Worm (Caenorhabditis elegans): ENCODE results near the gene C02F5.3.

C02F5.3 gene

ce11 chrIII:8242809-8243208 lies 2.9 kb upstream of the C02F5.3 start, which contains the start of gene C02F5.12:
TSS of gene C02F5.12 (minus strand) at chrIII:8243029.
- TF ChIP-seq ces-1 (GFP tag; optimal IDR thresholded peaks at IDR 0.05) (no peak), nhr-2 (tag; optimal IDR thresholded peaks at IDR 0.05) (no peak), mep-1 (tag; optimal IDR thresholded peaks at IDR 0.05) (peak; percentile 6), blmp-1 (tag; optimal IDR thresholded peaks at IDR 0.05) (no peak), lin-32 (GFP tag; optimal IDR thresholded peaks at IDR 0.05) (no peak), lsy-2 (tag; optimal IDR thresholded peaks at IDR 0.05) (peak; percentile 3), nhr-12 (tag; optimal IDR thresholded peaks at IDR 0.05) (peak; percentile 95), ceh-83 (GFP tag; optimal IDR thresholded peaks at IDR 0.05) (no peak), lin-13 (tag; optimal IDR thresholded peaks at IDR 0.05) (no peak), nhr-28 (tag; optimal IDR thresholded peaks at IDR 0.05) (peak; percentile 19), ham-2 (GFP tag; optimal IDR thresholded peaks at IDR 0.05) (no peak), snpc-4 (tag; optimal IDR thresholded peaks at IDR 0.05) (no peak), pha-4 (tag; optimal IDR thresholded peaks at IDR 0.05) (no peak), sem-2 (GFP tag; optimal IDR thresholded peaks at IDR 0.05) (no peak), mls-2 (tag; optimal IDR thresholded peaks at IDR 0.05) (no peak), nhr-237 (tag; optimal IDR thresholded peaks at IDR 0.05) (no peak), unc-120 (tag; optimal IDR thresholded peaks at IDR 0.05; ENCODE audit: poor library complexity, severe bottlenecking) (no peak)

DNA sequence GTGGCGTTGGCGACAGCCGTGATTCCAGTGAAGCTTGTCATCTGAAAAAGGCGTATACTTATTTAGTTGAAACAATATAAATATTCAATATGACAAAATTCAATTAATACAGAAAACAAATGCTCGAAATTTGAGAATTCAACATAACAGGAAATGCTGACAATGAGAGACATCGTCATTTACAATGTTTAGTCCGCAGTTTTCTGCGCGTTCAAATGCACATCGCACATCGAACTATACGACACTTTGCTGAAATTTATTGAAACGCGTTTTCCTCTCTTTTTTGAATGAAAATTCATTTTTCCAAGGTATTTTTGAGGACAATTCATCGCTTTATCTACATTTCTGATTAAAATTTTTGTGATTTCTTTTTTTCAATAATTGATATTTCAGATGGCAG lies 1.6 kb upstream of the C02F5.3 start, which contains the start of the genes pbs-6 and cids-1:
Gene pbs-6, minus strand, starts transcription at position 41 of the 400 bp plus-strand sequence.
Gene cids-1, plus strand, starts transcription at position 394 of the 400 bp plus-strand sequence.
- TF ChIP-seq unc-62 (GFP tag; optimal IDR thresholded peaks at IDR 0.05) (no peak), hlh-1 (tag; optimal IDR thresholded peaks at IDR 0.05) (peak; percentile 6), lsy-2 (tag; optimal IDR thresholded peaks at IDR 0.05) (peak; percentile 6), flh-1 (GFP tag; optimal IDR thresholded peaks at IDR 0.05) (no peak)

DNA sequence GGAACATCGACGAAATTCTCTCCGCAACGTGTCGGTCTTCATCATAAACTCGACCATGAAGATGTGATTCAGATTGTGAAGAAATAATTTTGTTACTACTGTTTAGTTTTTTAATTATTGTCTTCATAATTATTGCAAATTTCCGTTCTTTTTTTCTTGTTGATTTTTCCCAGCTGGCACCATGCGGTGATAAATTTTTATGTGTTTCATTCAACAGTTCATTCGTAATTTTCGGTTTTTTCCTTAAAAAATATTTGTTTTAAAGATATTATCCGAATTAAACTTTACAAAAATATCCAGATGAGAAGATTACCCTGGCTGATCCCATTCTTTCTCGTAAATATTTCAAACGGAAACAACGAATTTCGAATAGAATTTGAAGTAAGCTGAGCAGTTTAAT lies 1.4 kb downstream of the C02F5.3 start, which contains the start of gene C02F5.13:
Gene C02F5.13, plus strand, starts transcription at position 301 of the 400 bp plus-strand sequence.
- no peak for TF ChIP-seq pha-4 (tag; optimal IDR thresholded peaks at IDR 0.05)
- TF ChIP-seq ceh-39 (tag; optimal IDR thresholded peaks at IDR 0.05), result no peak
- no peak for TF ChIP-seq unc-120 (tag; optimal IDR thresholded peaks at IDR 0.05; ENCODE audit: poor library complexity, severe bottlenecking)
- TF ChIP-seq ham-2 (GFP tag; optimal IDR thresholded peaks at IDR 0.05), result no peak
- TF ChIP-seq nhr-76 (tag; optimal IDR thresholded peaks at IDR 0.05), result no peak
- TF ChIP-seq mep-1 (tag; optimal IDR thresholded peaks at IDR 0.05), result no peak
- TF ChIP-seq nhr-2 (tag; optimal IDR thresholded peaks at IDR 0.05), result no peak
- no peak for TF ChIP-seq lin-13 (tag; optimal IDR thresholded peaks at IDR 0.05)
- TF ChIP-seq unc-62 (GFP tag; optimal IDR thresholded peaks at IDR 0.05), result no peak
- no peak for TF ChIP-seq lin-32 (GFP tag; optimal IDR thresholded peaks at IDR 0.05)
- no peak for TF ChIP-seq M03D4.4 (tag; optimal IDR thresholded peaks at IDR 0.05)
- TF ChIP-seq drap-1 (GFP tag; optimal IDR thresholded peaks at IDR 0.05), result no peak
- no peak for TF ChIP-seq hlh-1 (tag; optimal IDR thresholded peaks at IDR 0.05)
- no peak for TF ChIP-seq elt-3 (tag; optimal IDR thresholded peaks at IDR 0.05)
- no peak for TF ChIP-seq sem-2 (GFP tag; optimal IDR thresholded peaks at IDR 0.05)
- TF ChIP-seq tbx-8 (GFP tag; optimal IDR thresholded peaks at IDR 0.05), result no peak
- TF ChIP-seq bed-3 (GFP tag; optimal IDR thresholded peaks at IDR 0.05), result no peak
- no peak for TF ChIP-seq ceh-43 (GFP tag; optimal IDR thresholded peaks at IDR 0.05)
- TF ChIP-seq elt-1 (tag; optimal IDR thresholded peaks at IDR 0.05; ENCODE audit: borderline replicate concordance, insufficient read depth), result no peak
- no peak for TF ChIP-seq flh-1 (GFP tag; optimal IDR thresholded peaks at IDR 0.05)

DNA sequence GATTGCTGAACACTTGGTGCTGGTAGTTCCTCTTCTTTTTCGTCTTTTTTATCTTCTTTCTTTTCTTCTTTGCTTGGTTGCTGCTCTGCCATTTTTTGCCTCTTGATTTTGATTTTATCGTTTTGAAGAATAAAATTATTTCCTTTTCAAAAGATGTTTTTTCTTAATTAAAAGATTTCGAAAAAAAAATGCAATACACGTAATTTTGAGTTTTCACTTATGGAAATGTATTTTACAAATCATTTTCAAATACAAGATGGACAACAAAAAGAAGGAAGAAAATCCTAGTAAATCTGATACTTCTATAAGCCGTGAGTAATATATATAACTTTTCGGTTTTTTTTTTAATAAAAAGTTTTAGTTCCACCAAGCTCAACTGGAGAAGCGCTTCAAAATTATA lies 3.7 kb downstream of the C02F5.3 start, which contains the start of the genes C02F5.10 and C02F5.2:
Gene C02F5.10, minus strand, starts transcription at position 101 of the 400 bp plus-strand sequence.
Gene C02F5.2, plus strand, starts transcription at position 239 of the 400 bp plus-strand sequence.
- no peak for TF ChIP-seq flh-1 (GFP tag; optimal IDR thresholded peaks at IDR 0.05)
- no peak for TF ChIP-seq ham-2 (GFP tag; optimal IDR thresholded peaks at IDR 0.05)
- TF ChIP-seq elt-3 (tag; optimal IDR thresholded peaks at IDR 0.05), result no peak
- no peak for TF ChIP-seq nhr-76 (tag; optimal IDR thresholded peaks at IDR 0.05)
- TF ChIP-seq mab-5 (tag; optimal IDR thresholded peaks at IDR 0.05), result no peak
- no peak for TF ChIP-seq ceh-39 (tag; optimal IDR thresholded peaks at IDR 0.05)
- no peak for TF ChIP-seq drap-1 (GFP tag; optimal IDR thresholded peaks at IDR 0.05)
- no peak for TF ChIP-seq blmp-1 (tag; optimal IDR thresholded peaks at IDR 0.05)
- no peak for TF ChIP-seq snpc-4 (tag; optimal IDR thresholded peaks at IDR 0.05)
- TF ChIP-seq ceh-43 (GFP tag; optimal IDR thresholded peaks at IDR 0.05), result no peak
